Worm (Caenorhabditis elegans) whole organism, L4 larva: Measurements from ENCODE around the gene nipa-1.

Source experiments
- T20F7.1 ChIP-seq: fragments of 200-800 bp; sonication (Bioruptor generic); optimal IDR thresholded peaks from 2 replicates; lab custom pipeline; 2018; ENCODE audit warnings: mild to moderate bottlenecking, missing genetic modification characterization, missing compliant biosample characterization
- aha-1 ChIP-seq: fragments of 150-350 bp; peaks from one replicate; lab custom pipeline; 2014; ENCODE audit warnings: missing biosample characterization, missing genetic modification characterization
- dmd-6 ChIP-seq: fragments of 200-800 bp; sonication (Bioruptor generic); IDR thresholded peaks from 2 replicates; pipeline ENCODE4 v1.3.6; 2022; ENCODE audit warnings: missing genetic modification reagents, missing genetic modification characterization, missing compliant biosample characterization
- lin-15B ChIP-seq: fragments of 150-350 bp; sonication (generic microtip); optimal IDR thresholded peaks from 3 replicates; lab custom pipeline; 2014; ENCODE audit warnings: missing biosample characterization, missing genetic modification characterization
- nhr-237 ChIP-seq: sonication (generic microtip); optimal IDR thresholded peaks from 2 replicates; lab custom pipeline; 2017; ENCODE audit warnings: missing biosample characterization, missing genetic modification characterization
- set-16 ChIP-seq: fragments of 200-800 bp; sonication (Bioruptor generic); IDR thresholded peaks from 2 replicates; pipeline ENCODE4 v1.3.6; 2022; ENCODE audit warnings: missing genetic modification reagents, missing genetic modification characterization, missing compliant biosample characterization

Gene nipa-1

DNA sequence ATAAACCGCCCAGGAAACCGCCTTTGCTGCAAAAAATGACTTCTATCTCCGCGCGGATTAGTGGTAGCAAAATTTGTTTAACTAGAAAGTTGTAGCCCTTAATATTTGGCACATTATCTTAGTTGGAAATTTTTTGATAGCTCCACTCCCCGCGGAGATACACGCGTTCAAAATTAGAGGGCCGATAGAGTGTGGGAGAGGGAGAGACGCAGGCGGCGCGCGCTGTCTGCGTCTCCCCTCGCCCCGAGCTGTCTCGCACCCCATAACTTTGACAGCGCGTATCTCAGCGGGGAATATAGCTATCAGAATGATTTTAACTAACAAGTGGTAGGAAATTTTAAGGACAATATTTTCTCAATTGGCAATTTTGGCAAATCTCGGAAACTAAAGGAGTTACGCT, 63.8 kb downstream of the nipa-1 start:
- TF ChIP-seq dmd-6 (GFP tag; lab: Robert Waterston, UW) (no peak), lin-15B (tag; lab: Kevin White, UChicago) (no peak), aha-1 (tag; lab: Kevin White, UChicago) (peak; percentile 83), set-16 (GFP tag; lab: Robert Waterston, UW) (peak; percentile 21; the same call in 1 of the 2 replicates), T20F7.1 (GFP tag; lab: Kevin White, UChicago) (no peak), nhr-237 (no peak)
